Fruit fly (Drosophila melanogaster) Kc167 (cell line): ENCODE measurements around the gene Sbat.

Experiments
- Myc ChIP-seq: fragments of >200 bp; optimal IDR thresholded peaks from 2 replicates; lab custom pipeline; 2017; ENCODE audit warnings: missing external identifiers
- Sin3A ChIP-seq: fragments of >200 bp; optimal IDR thresholded peaks from 2 replicates; lab custom pipeline; 2018; ENCODE audit warnings: missing external identifiers
- h ChIP-seq: fragments of >200 bp; optimal IDR thresholded peaks from 3 replicates; lab custom pipeline; 2018; ENCODE audit warnings: missing external identifiers
- insv ChIP-seq: fragments of >200 bp; optimal IDR thresholded peaks from 3 replicates; lab custom pipeline; 2018; ENCODE audit warnings: missing external identifiers
- psq ChIP-seq: fragments of >200 bp; optimal IDR thresholded peaks from 2 replicates; lab custom pipeline; 2017; ENCODE audit warnings: missing external identifiers
- ttk ChIP-seq: sonication (Bioruptor generic); optimal IDR thresholded peaks from 2 replicates; lab custom pipeline; 2017; ENCODE audit warnings: missing external identifiers

The Sbat gene

dm6 chr2L:2903649-2904048 lies 25.5 kb downstream of the Sbat start:
- no peak for TF ChIP-seq insv
- TF ChIP-seq Myc, result no peak
- TF ChIP-seq ttk (lab: Kevin White, UChicago), result no peak
- TF ChIP-seq psq (lab: Kevin White, UChicago), result no peak
- no peak for TF ChIP-seq Sin3A (lab: Kevin White, UChicago)
- no peak for TF ChIP-seq h

dm6 chr2L:2904316-2905050 lies 26.3 kb downstream of the Sbat start:
- TF ChIP-seq Myc (no peak), h (no peak), insv (no peak), ttk (lab: Kevin White, UChicago) (no peak), Sin3A (lab: Kevin White, UChicago) (no peak), psq (lab: Kevin White, UChicago) (no peak)

dm6 chr2L:2905051-2905446 lies 26.9 kb downstream of the Sbat start:
- no peak for TF ChIP-seq Myc
- no peak for TF ChIP-seq ttk (lab: Kevin White, UChicago)
- no peak for TF ChIP-seq h
- TF ChIP-seq Sin3A (lab: Kevin White, UChicago), result no peak

- TF ChIP-seq Sin3A (lab: Kevin White, UChicago) (no peak), insv (no peak), h (no peak), psq (lab: Kevin White, UChicago) (no peak), Myc (no peak), ttk (lab: Kevin White, UChicago) (no peak)
Observed at dm6 chr2L:2906122-2906521, 28.0 kb downstream of the Sbat start.

- TF ChIP-seq h, result no peak
- no peak for TF ChIP-seq ttk (lab: Kevin White, UChicago)
- no peak for TF ChIP-seq insv
- no peak for TF ChIP-seq psq (lab: Kevin White, UChicago)
- no peak for TF ChIP-seq Sin3A (lab: Kevin White, UChicago)
- no peak for TF ChIP-seq Myc
Observed at dm6 chr2L:2907776-2908175, 29.6 kb downstream of the Sbat start.

- TF ChIP-seq Sin3A (lab: Kevin White, UChicago) (no peak), Myc (no peak), h (no peak), psq (lab: Kevin White, UChicago) (no peak)
Observed at dm6 chr2L:2908440-2909154, 30.5 kb downstream of the Sbat start.

dm6 chr2L:2909495-2909894 lies 31.4 kb downstream of the Sbat start:
- no peak for TF ChIP-seq ttk (lab: Kevin White, UChicago)
- TF ChIP-seq h, result no peak
- TF ChIP-seq psq (lab: Kevin White, UChicago), result no peak
- no peak for TF ChIP-seq Sin3A (lab: Kevin White, UChicago)
- no peak for TF ChIP-seq insv
- no peak for TF ChIP-seq Myc

dm6 chr2L:2910957-2911356 lies 32.8 kb downstream of the Sbat start:
- TF ChIP-seq Sin3A (lab: Kevin White, UChicago) (no peak), Myc (no peak), ttk (lab: Kevin White, UChicago) (no peak)

- no peak for TF ChIP-seq ttk (lab: Kevin White, UChicago)
- TF ChIP-seq Sin3A (lab: Kevin White, UChicago), result no peak
- no peak for TF ChIP-seq h
- TF ChIP-seq psq (lab: Kevin White, UChicago), result no peak
- TF ChIP-seq Myc, result no peak
- no peak for TF ChIP-seq insv
Observed at dm6 chr2L:2920641-2921040, 42.5 kb downstream of the Sbat start.

- TF ChIP-seq psq (lab: Kevin White, UChicago) (no peak), Sin3A (lab: Kevin White, UChicago) (no peak), ttk (lab: Kevin White, UChicago) (no peak), h (no peak), Myc (no peak), insv (no peak)
Observed at dm6 chr2L:2924266-2924801, 46.2 kb downstream of the Sbat start.
